Fruit fly (Drosophila melanogaster) whole organism, wandering third instar larva: ENCODE data around the gene Prosbeta3.
A peak's percentile ranks its signal among the peaks of the same experiment; 100 is the strongest.

ENCODE experiments used
- Dfd ChIP-seq: fragments of >200 bp; optimal IDR thresholded peaks from 2 replicates; lab custom pipeline; 2017; ENCODE audit warnings: missing biosample characterization, missing genetic modification characterization
- Hr78 ChIP-seq: fragments of >200 bp; optimal IDR thresholded peaks from 2 replicates; lab custom pipeline; 2017; ENCODE audit warnings: missing biosample characterization, missing genetic modification characterization
- Sp1 ChIP-seq: fragments of 200-800 bp; sonication (Bioruptor generic); optimal IDR thresholded peaks from 3 replicates; lab custom pipeline; 2019; ENCODE audit warnings: missing biosample characterization, mild to moderate bottlenecking, missing genetic modification characterization, moderate library complexity
- br ChIP-seq: fragments of 200-800 bp; sonication (Bioruptor generic); optimal IDR thresholded peaks from 2 replicates; lab custom pipeline; 2016; ENCODE audit warnings: missing biosample characterization, missing genetic modification characterization
- sage ChIP-seq: fragments of 200-800 bp; sonication (Bioruptor generic); optimal IDR thresholded peaks from 2 replicates; lab custom pipeline; 2016; ENCODE audit warnings: missing biosample characterization, mild to moderate bottlenecking, missing genetic modification characterization
- tai ChIP-seq: sonication (Bioruptor generic); optimal IDR thresholded peaks from 2 replicates; lab custom pipeline; 2016; ENCODE audit warnings: missing biosample characterization, missing genetic modification characterization

DNA sequence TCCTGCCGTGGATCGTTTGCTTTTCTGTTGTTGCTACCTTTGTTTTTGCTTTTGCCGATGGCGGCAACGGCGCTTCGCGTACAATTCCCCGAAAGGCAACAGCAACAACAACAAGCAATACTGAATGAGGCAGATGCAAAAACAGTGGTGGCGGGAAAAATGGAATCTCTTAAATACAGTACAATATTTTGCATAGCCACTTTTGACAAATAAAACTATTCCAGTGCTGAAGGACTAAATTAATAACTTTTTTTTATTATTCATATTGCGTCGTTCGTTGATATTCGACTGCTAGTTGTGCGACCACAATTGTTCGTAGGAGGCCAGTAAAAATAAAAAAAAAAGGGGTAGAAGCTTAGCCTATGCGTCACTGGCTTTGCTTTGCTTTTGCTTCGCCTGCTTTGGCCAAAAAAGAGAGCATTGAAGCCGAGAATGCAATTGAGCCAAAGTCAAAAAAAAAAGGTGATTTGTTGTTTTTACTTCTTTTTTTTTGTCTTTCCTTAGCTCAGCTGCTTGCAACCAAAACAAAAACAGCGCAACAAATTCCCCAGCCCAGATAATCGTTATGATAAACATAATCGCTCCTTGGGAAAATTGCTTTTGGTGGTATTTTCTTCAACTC lies 25.9 kb upstream of the Prosbeta3 start:
- TF ChIP-seq Hr78 (GFP tag; lab: Kevin White, UChicago) (no peak), sage (peak; percentile 90), Dfd (GFP tag; lab: Kevin White, UChicago) (no peak), tai (GFP tag; lab: Kevin White, UChicago) (peak; percentile 89), Sp1 (GFP tag; lab: Kevin White, UChicago) (peak; percentile 93), br (GFP tag; lab: Kevin White, UChicago) (peak; percentile 98)
